Worm (Caenorhabditis elegans) whole organism, young adult: ENCODE data around the gene fkh-3.

Experiments used
- B0261.1 ChIP-seq: sonication (generic microtip); optimal IDR thresholded peaks from 2 replicates; lab custom pipeline; 2016; ENCODE audit warnings: mild to moderate bottlenecking, missing genetic modification characterization, moderate library complexity, missing compliant biosample characterization
- F10E7.11 ChIP-seq: sonication (generic microtip); optimal IDR thresholded peaks from 2 replicates; lab custom pipeline; 2017; ENCODE audit warnings: mild to moderate bottlenecking, missing genetic modification characterization, moderate library complexity, missing compliant biosample characterization
- F57A8.1 ChIP-seq: fragments of 200-800 bp; sonication (Bioruptor generic); optimal IDR thresholded peaks from 2 replicates; lab custom pipeline; 2018; ENCODE audit warnings: mild to moderate bottlenecking, missing genetic modification characterization, moderate library complexity, missing compliant biosample characterization
- Y53G8AR.9 ChIP-seq: fragments of 200-800 bp; sonication (Bioruptor generic); conservative IDR thresholded peaks from 2 replicates; pipeline ENCODE4 v1.3.6; 2022; ENCODE audit warnings: missing genetic modification reagents, missing genetic modification characterization, missing compliant biosample characterization
- Y79H2A.3 ChIP-seq: fragments of 200-800 bp; sonication (Bioruptor generic); conservative IDR thresholded peaks from 2 replicates; pipeline ENCODE4 v1.3.6; 2022; ENCODE audit warnings: missing genetic modification reagents, missing genetic modification characterization, missing compliant biosample characterization
- Y95B8A.8 ChIP-seq: fragments of 200-800 bp; sonication (Bioruptor generic); IDR thresholded peaks from 2 replicates; pipeline ENCODE4 v1.3.6; 2022; ENCODE audit warnings: missing genetic modification reagents, missing genetic modification characterization, missing compliant biosample characterization
- ama-1 ChIP-seq, 3 experiments: fragments of 150-350 bp in 1 of 3; sonication (generic microtip) in 2 of 3; optimal IDR thresholded peaks; 2 replicates each; lab custom pipeline; 2014 to 2018; ENCODE audit warnings: missing biosample characterization in 2 of 3, missing genetic modification characterization in 2 of 3, missing genetic modification reagents in 2 of 3
- aptf-2 ChIP-seq: fragments of 200-800 bp; sonication (Bioruptor generic); conservative IDR thresholded peaks from 2 replicates; pipeline ENCODE4 v1.3.6; 2022; ENCODE audit warnings: missing genetic modification reagents, missing genetic modification characterization, missing compliant biosample characterization
- aptf-3 ChIP-seq: fragments of 200-800 bp; sonication (Bioruptor generic); IDR thresholded peaks from 2 replicates; pipeline ENCODE4 v1.3.6; 2022; ENCODE audit warnings: missing genetic modification characterization, missing compliant biosample characterization
- bed-1 ChIP-seq: fragments of 200-800 bp; sonication (Bioruptor generic); IDR thresholded peaks from 2 replicates; pipeline ENCODE4 v1.3.6; 2022; ENCODE audit warnings: missing genetic modification reagents, missing genetic modification characterization, missing compliant biosample characterization
- cebp-1 ChIP-seq, 2 experiments: fragments of 200-800 bp in 1 of 2; sonication (Bioruptor generic) in 1 of 2; sonication (generic microtip) in 1 of 2; IDR thresholded peaks in 1 of 2; optimal IDR thresholded peaks in 1 of 2; 2 replicates each; pipeline versions ENCODE4 v1.3.6 to Lab custom; 2017 to 2022; ENCODE audit warnings: missing compliant biosample characterization in 2 of 2, missing genetic modification characterization in 2 of 2, mild to moderate bottlenecking in 1 of 2, missing genetic modification reagents in 1 of 2, moderate library complexity in 1 of 2
- ceh-91 ChIP-seq: fragments of 200-800 bp; sonication (Bioruptor generic); IDR thresholded peaks from 2 replicates; pipeline ENCODE4 v1.3.6; 2022; ENCODE audit warnings: missing genetic modification reagents, missing genetic modification characterization, missing compliant biosample characterization
- dox-1 ChIP-seq: fragments of 200-800 bp; sonication (Bioruptor generic); IDR thresholded peaks from 2 replicates; pipeline ENCODE4 v1.3.6; 2022; ENCODE audit warnings: missing genetic modification reagents, missing genetic modification characterization, missing compliant biosample characterization
- dpff-1 ChIP-seq: sonication (generic microtip); optimal IDR thresholded peaks from 2 replicates; lab custom pipeline; 2017; ENCODE audit warnings: mild to moderate bottlenecking, missing genetic modification characterization, missing compliant biosample characterization
- egl-44 ChIP-seq: fragments of 200-800 bp; sonication (Bioruptor generic); IDR thresholded peaks from 2 replicates; pipeline ENCODE4 v1.3.6; 2022; ENCODE audit warnings: missing genetic modification reagents, missing genetic modification characterization, missing compliant biosample characterization
- egrh-3 ChIP-seq: fragments of 200-800 bp; sonication (Bioruptor generic); IDR thresholded peaks from 2 replicates; pipeline ENCODE4 v1.3.6; 2022; ENCODE audit warnings: missing genetic modification reagents, missing genetic modification characterization, missing compliant biosample characterization
- ets-4 ChIP-seq: fragments of 200-800 bp; sonication (Bioruptor generic); optimal IDR thresholded peaks from 2 replicates; lab custom pipeline; 2018; ENCODE audit warnings: mild to moderate bottlenecking, missing genetic modification characterization, missing compliant biosample characterization
- hmg-1.2 ChIP-seq: fragments of 200-800 bp; sonication (Bioruptor generic); IDR thresholded peaks from 2 replicates; pipeline ENCODE4 v1.3.6; 2022; ENCODE audit warnings: missing genetic modification reagents, missing genetic modification characterization, missing compliant biosample characterization
- hrde-1 ChIP-seq: sonication (generic microtip); optimal IDR thresholded peaks from 2 replicates; lab custom pipeline; 2016; ENCODE audit warnings: missing genetic modification characterization, mild to moderate bottlenecking, missing compliant biosample characterization, moderate library complexity, missing genotype, missing genetic modification reagents, borderline replicate concordance
- let-607 ChIP-seq, 2 experiments: fragments of 200-800 bp in 1 of 2; sonication (Bioruptor generic) in 1 of 2; sonication (generic microtip) in 1 of 2; optimal IDR thresholded peaks; 2 replicates each; lab custom pipeline; 2016 to 2018; ENCODE audit warnings: mild to moderate bottlenecking in 2 of 2, missing compliant biosample characterization in 2 of 2, missing genetic modification characterization in 2 of 2, moderate library complexity in 2 of 2, missing genotype in 1 of 2
- lin-35 ChIP-seq, 3 experiments: fragments of 150-350 bp in 2 of 3; sonication (generic microtip) in 1 of 3; optimal IDR thresholded peaks; 2 replicates each; lab custom pipeline; 2014 to 2018; ENCODE audit warnings: missing biosample characterization in 3 of 3, missing genetic modification characterization in 3 of 3, missing genetic modification reagents in 3 of 3
- lin-40 ChIP-seq: sonication (generic microtip); optimal IDR thresholded peaks from 2 replicates; lab custom pipeline; 2016; ENCODE audit warnings: missing genetic modification characterization, mild to moderate bottlenecking, missing compliant biosample characterization, missing genotype, missing genetic modification reagents
- lin-54 ChIP-seq: fragments of 200-800 bp; sonication (Bioruptor generic); optimal IDR thresholded peaks from 2 replicates; lab custom pipeline; 2018; ENCODE audit warnings: mild to moderate bottlenecking, missing genetic modification characterization, missing compliant biosample characterization
- madf-10 ChIP-seq: sonication (generic microtip); optimal IDR thresholded peaks from 2 replicates; lab custom pipeline; 2016; ENCODE audit warnings: mild to moderate bottlenecking, missing genetic modification characterization, missing compliant biosample characterization
- madf-8 ChIP-seq: fragments of 200-800 bp; sonication (Bioruptor generic); conservative IDR thresholded peaks from 2 replicates; pipeline ENCODE4 v1.3.6; 2022; ENCODE audit warnings: missing genetic modification reagents, missing genetic modification characterization, missing compliant biosample characterization
- mes-4 ChIP-seq: sonication (generic microtip); optimal IDR thresholded peaks from 2 replicates; lab custom pipeline; 2016; ENCODE audit warnings: missing genotype, missing genetic modification characterization, missing compliant biosample characterization
- nhr-80 ChIP-seq: sonication (generic microtip); optimal IDR thresholded peaks from 2 replicates; lab custom pipeline; 2016; ENCODE audit warnings: missing genetic modification characterization, missing compliant biosample characterization
- unc-62 ChIP-seq: fragments of 150-350 bp; optimal IDR thresholded peaks from 2 replicates; lab custom pipeline; 2014; ENCODE audit warnings: missing biosample characterization, missing genetic modification reagents, missing genetic modification characterization
- ztf-18 ChIP-seq: sonication (generic microtip); optimal IDR thresholded peaks from 2 replicates; lab custom pipeline; 2016; ENCODE audit warnings: missing genotype, mild to moderate bottlenecking, missing genetic modification characterization, missing compliant biosample characterization
- ztf-25 ChIP-seq: fragments of 200-800 bp; sonication (Bioruptor generic); IDR thresholded peaks from 2 replicates; pipeline ENCODE4 v1.3.6; 2022; ENCODE audit warnings: missing genetic modification reagents, missing genetic modification characterization, missing compliant biosample characterization
- ztf-26 ChIP-seq: sonication (generic microtip); optimal IDR thresholded peaks from 2 replicates; lab custom pipeline; 2017; ENCODE audit warnings: missing genetic modification characterization, missing compliant biosample characterization
- ztf-6 ChIP-seq: fragments of 200-800 bp; sonication (Bioruptor generic); IDR thresholded peaks from 2 replicates; pipeline ENCODE4 v1.3.6; 2022; ENCODE audit warnings: missing genetic modification reagents, missing genetic modification characterization, missing compliant biosample characterization

The fkh-3 gene

DNA sequence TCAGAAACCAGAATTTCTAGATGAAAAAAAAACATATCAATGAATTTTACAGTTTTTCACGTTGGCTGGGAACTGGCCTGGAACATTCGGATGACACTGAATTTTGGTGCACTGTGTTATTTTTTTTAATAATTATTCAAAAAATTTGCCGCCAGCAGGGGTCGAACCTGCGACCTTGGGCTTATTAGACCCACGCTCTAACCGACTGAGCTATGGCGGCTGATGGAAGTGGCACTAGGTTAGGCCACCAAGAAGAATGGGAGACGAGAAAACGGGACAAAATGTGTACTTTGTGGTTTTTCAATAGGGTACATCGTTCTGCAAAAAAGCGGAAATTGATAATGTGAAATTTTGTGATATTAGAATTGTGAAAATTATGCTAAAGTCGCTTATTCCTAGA lies 8.3 kb downstream of the fkh-3 start (continued):
- TF ChIP-seq egrh-3 (GFP tag; lab: Robert Waterston, UW) = no peak
- peak; percentile 50; the same call in 1 of the 2 replicates for TF ChIP-seq egl-44 (GFP tag; lab: Robert Waterston, UW)
- TF ChIP-seq ztf-18 (tag; lab: Kevin White, UChicago) = peak; percentile 40
- TF ChIP-seq aptf-2 (GFP tag; lab: Robert Waterston, UW) = no peak
- TF ChIP-seq lin-40 (tag; lab: Kevin White, UChicago) = peak; percentile 43
- TF ChIP-seq ets-4 (GFP tag; lab: Kevin White, UChicago) = no peak
- no peak for TF ChIP-seq dpff-1 (tag; lab: Kevin White, UChicago)
- TF ChIP-seq let-607 (tag; optimal IDR thresholded peaks at IDR 0.05; lab: Kevin White, UChicago) = peak in 1 of 2 experiments; percentile 12

- TF ChIP-seq unc-62 (no peak), madf-10 (no peak), nhr-80 (tag; lab: Kevin White, UChicago) (peak; percentile 49), hmg-1.2 (GFP tag; lab: Robert Waterston, UW) (no peak), bed-1 (no peak), Y95B8A.8 (GFP tag; lab: Robert Waterston, UW) (no peak), F57A8.1 (GFP tag; lab: Kevin White, UChicago) (no peak)
These were observed 10.9 kb downstream of the fkh-3 start for ce11 chrX:13412307-13412706.

ce11 chrX:13411306-13411705 lies 11.9 kb downstream of the fkh-3 start:
- TF ChIP-seq Y79H2A.3 (GFP tag; lab: Robert Waterston, UW) = no peak
- no peak for TF ChIP-seq aptf-3 (GFP tag; lab: Robert Waterston, UW)
- no peak for TF ChIP-seq ztf-6 (GFP tag; lab: Robert Waterston, UW)

DNA sequence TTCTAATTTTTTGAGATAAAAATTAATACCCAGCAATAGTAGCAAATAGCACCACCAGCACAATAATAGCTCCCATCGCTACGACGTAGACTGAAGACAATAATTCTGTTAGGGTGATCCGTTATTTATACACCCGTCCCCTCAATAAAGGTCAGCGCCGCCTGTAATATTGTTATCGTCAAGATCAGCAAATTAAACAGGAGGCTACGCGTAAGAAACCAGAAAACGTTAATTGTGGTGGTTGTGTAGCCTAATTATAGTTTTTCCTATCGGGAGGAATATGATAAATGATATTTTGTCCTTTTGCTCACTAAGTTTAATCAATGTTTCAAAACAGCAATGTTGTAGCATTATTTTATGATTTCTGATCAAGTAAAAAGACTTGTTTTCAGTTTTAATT lies 13.7 kb downstream of the fkh-3 start, which contains the start of the genes cyp-13B1 and C29F7.1:
cyp-13B1 (minus strand) TSS at position 101 of the 400 bp plus-strand sequence.
C29F7.1 (plus strand) TSS at position 394 of the 400 bp plus-strand sequence.
- no peak for TF ChIP-seq let-607 (tag; optimal IDR thresholded peaks at IDR 0.05; lab: Kevin White, UChicago)
- TF ChIP-seq ceh-91 (GFP tag; lab: Robert Waterston, UW) = no peak
- TF ChIP-seq ama-1 (optimal IDR thresholded peaks at IDR 0.05; lab: Kevin White, UChicago) = no peak
- no peak for TF ChIP-seq ama-1 (GFP tag; optimal IDR thresholded peaks at IDR 0.05; lab: Kevin White, UChicago)

DNA sequence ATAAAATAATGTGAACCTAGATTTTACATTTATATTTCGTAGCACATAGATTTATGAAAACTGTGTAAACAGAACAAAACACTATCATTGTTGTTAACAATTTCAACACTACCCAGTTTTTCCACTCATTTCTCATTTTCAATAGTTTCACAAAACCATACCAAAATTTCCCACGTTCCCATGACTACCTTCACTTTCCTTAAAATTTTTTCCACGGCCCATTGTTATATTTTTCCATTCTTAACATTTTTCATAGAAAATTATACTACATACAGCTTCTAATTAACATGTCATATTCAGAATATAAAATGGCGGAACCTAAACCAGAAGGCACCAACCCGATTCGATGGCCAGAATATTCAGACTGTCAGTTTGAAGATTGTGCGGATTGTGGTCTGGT lies 21.5 kb downstream of the fkh-3 start, which contains the start of gene F02C12.1:
F02C12.1 (plus strand) TSS at position 301 of the 400 bp plus-strand sequence.
- TF ChIP-seq mes-4 (no peak), B0261.1 (tag; lab: Kevin White, UChicago) (no peak), F10E7.11 (tag; lab: Kevin White, UChicago) (no peak), hrde-1 (tag; lab: Kevin White, UChicago) (no peak), dpff-1 (tag; lab: Kevin White, UChicago) (no peak), Y53G8AR.9 (no peak), madf-10 (no peak), madf-8 (GFP tag; lab: Robert Waterston, UW) (no peak), lin-35 (GFP tag; optimal IDR thresholded peaks at IDR 0.05; lab: Kevin White, UChicago) (no peak), ztf-25 (GFP tag; lab: Robert Waterston, UW) (no peak)

DNA sequence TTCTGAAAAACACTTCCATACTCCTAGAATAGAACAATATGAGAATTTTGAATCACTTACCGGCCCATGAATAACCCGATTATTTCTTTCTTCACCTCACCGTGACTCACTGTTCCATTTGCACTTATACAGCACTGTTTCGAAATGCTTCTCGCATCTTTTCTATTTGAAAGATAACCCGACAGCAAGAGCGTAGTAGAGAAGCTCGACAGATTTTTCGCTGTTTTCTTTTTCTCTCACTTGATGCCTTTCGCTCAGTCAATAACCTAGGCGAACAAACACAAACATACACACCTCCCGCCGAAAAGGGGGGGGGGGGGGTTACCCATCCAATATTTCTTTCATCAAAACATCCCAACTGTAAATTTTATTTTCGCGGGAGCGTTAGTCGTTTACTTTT lies 21.9 kb downstream of the fkh-3 start:
- TF ChIP-seq nhr-80 (tag; lab: Kevin White, UChicago) (peak; percentile 71), dox-1 (GFP tag; lab: Robert Waterston, UW) (0 out of 2 replicates have a peak, but pooled peaks have one; percentile 6), ztf-26 (no peak), cebp-1 (GFP tag; IDR thresholded peaks at IDR 0.05; lab: Robert Waterston, UW) (peak; percentile 75), cebp-1 (tag; optimal IDR thresholded peaks at IDR 0.05; lab: Kevin White, UChicago) (peak; percentile 81), lin-54 (GFP tag; lab: Kevin White, UChicago) (no peak)
